Worm (Caenorhabditis elegans) whole organism, L3 larva: Measurements from ENCODE around the gene dyf-2.

Experiments
- aly-2 ChIP-seq: fragments of 150-350 bp; optimal IDR thresholded peaks from 2 replicates; lab custom pipeline; 2014; ENCODE audit warnings: missing biosample characterization, missing genetic modification characterization
- ama-1 ChIP-seq: fragments of 150-350 bp; optimal IDR thresholded peaks from 2 replicates; lab custom pipeline; 2018
- ceh-16 ChIP-seq: sonication (generic microtip); optimal IDR thresholded peaks from 2 replicates; lab custom pipeline; 2017; ENCODE audit warnings: missing biosample characterization, missing genetic modification characterization
- ceh-9 ChIP-seq: sonication (generic microtip); optimal IDR thresholded peaks from 2 replicates; lab custom pipeline; 2018; ENCODE audit warnings: missing biosample characterization, missing genetic modification characterization
- daf-12 ChIP-seq: fragments of 150-350 bp; optimal IDR thresholded peaks from 2 replicates; lab custom pipeline; 2014; ENCODE audit warnings: missing biosample characterization, missing genetic modification reagents, missing genetic modification characterization
- egl-5 ChIP-seq: fragments of 150-350 bp; optimal IDR thresholded peaks from 2 replicates; lab custom pipeline; 2017; ENCODE audit warnings: missing biosample characterization, missing genetic modification reagents, missing genetic modification characterization, inconsistent platforms
- elt-1 ChIP-seq: fragments of 150-350 bp; optimal IDR thresholded peaks from 2 replicates; lab custom pipeline; 2014; ENCODE audit warnings: missing biosample characterization, missing genetic modification characterization
- elt-2 ChIP-seq: sonication (generic microtip); optimal IDR thresholded peaks from 2 replicates; lab custom pipeline; 2016; ENCODE audit warnings: missing genetic modification reagents, mild to moderate bottlenecking, missing genetic modification characterization, missing compliant biosample characterization
- eor-1 ChIP-seq, 2 experiments: fragments of 150-350 bp; optimal IDR thresholded peaks; 2 replicates each; lab custom pipeline; 2014 to 2018; ENCODE audit warnings: missing biosample characterization in 2 of 2, missing genetic modification characterization in 2 of 2
- fkh-10 ChIP-seq: sonication (generic microtip); optimal IDR thresholded peaks from 2 replicates; lab custom pipeline; 2017; ENCODE audit warnings: missing biosample characterization, missing genetic modification reagents, missing genetic modification characterization
- fkh-2 ChIP-seq: fragments of 150-350 bp; optimal IDR thresholded peaks from 2 replicates; lab custom pipeline; 2014; ENCODE audit warnings: missing biosample characterization, missing genetic modification reagents, missing genetic modification characterization
- fos-1 ChIP-seq: fragments of 150-350 bp; optimal IDR thresholded peaks from 2 replicates; lab custom pipeline; 2014; ENCODE audit warnings: missing biosample characterization, missing genetic modification characterization
- hmg-11 ChIP-seq: sonication (generic microtip); optimal IDR thresholded peaks from 2 replicates; lab custom pipeline; 2016; ENCODE audit warnings: missing genetic modification characterization, missing compliant biosample characterization
- jun-1 ChIP-seq: fragments of 150-350 bp; optimal IDR thresholded peaks from 2 replicates; lab custom pipeline; 2014; ENCODE audit warnings: missing biosample characterization, missing genetic modification reagents, missing genetic modification characterization
- lin-15B ChIP-seq: fragments of 150-350 bp; optimal IDR thresholded peaks from 2 replicates; lab custom pipeline; 2014; ENCODE audit warnings: missing biosample characterization, missing genetic modification characterization
- lsy-12 ChIP-seq: sonication (generic microtip); optimal IDR thresholded peaks from 2 replicates; lab custom pipeline; 2016; ENCODE audit warnings: mild to moderate bottlenecking, missing genetic modification characterization, missing compliant biosample characterization
- mdl-1 ChIP-seq: fragments of 150-350 bp; optimal IDR thresholded peaks from 2 replicates; lab custom pipeline; 2014; ENCODE audit warnings: missing biosample characterization, missing genetic modification characterization
- nfya-1 ChIP-seq: sonication (generic microtip); optimal IDR thresholded peaks from 2 replicates; lab custom pipeline; 2017; ENCODE audit warnings: missing genetic modification characterization, mild to moderate bottlenecking, missing compliant biosample characterization, antibody characterized with exemption, moderate library complexity; ENCODE audit not compliant: insufficient read depth
- nhr-11 ChIP-seq: fragments of 150-350 bp; optimal IDR thresholded peaks from 2 replicates; lab custom pipeline; 2014; ENCODE audit warnings: missing biosample characterization, missing genetic modification characterization
- nhr-12 ChIP-seq: fragments of 150-350 bp; optimal IDR thresholded peaks from 2 replicates; lab custom pipeline; 2014; ENCODE audit warnings: missing biosample characterization, missing genetic modification characterization
- nhr-23 ChIP-seq: fragments of 150-350 bp; optimal IDR thresholded peaks from 2 replicates; lab custom pipeline; 2014; ENCODE audit warnings: missing biosample characterization, missing genetic modification reagents, missing genetic modification characterization
- nhr-237 ChIP-seq: fragments of 150-350 bp; optimal IDR thresholded peaks from 2 replicates; lab custom pipeline; 2014; ENCODE audit warnings: missing biosample characterization, missing genetic modification characterization
- nhr-25 ChIP-seq: sonication (generic microtip); optimal IDR thresholded peaks from 2 replicates; lab custom pipeline; 2017; ENCODE audit warnings: missing biosample characterization, missing genetic modification characterization
- nhr-43 ChIP-seq: sonication (generic microtip); optimal IDR thresholded peaks from 2 replicates; lab custom pipeline; 2016; ENCODE audit warnings: mild to moderate bottlenecking, missing genetic modification characterization, missing compliant biosample characterization; ENCODE audit not compliant: poor library complexity, severe bottlenecking
- nhr-67 ChIP-seq: fragments of 150-350 bp; optimal IDR thresholded peaks from 2 replicates; lab custom pipeline; 2014; ENCODE audit warnings: missing biosample characterization, missing genetic modification characterization
- nhr-76 ChIP-seq: fragments of 150-350 bp; sonication (generic microtip); optimal IDR thresholded peaks from 5 replicates; lab custom pipeline; 2014; ENCODE audit warnings: missing biosample characterization, missing genetic modification characterization
- nhr-77 ChIP-seq: fragments of 150-350 bp; optimal IDR thresholded peaks from 2 replicates; lab custom pipeline; 2014; ENCODE audit warnings: missing biosample characterization, missing genetic modification characterization
- pha-4 ChIP-seq: fragments of 150-350 bp; optimal IDR thresholded peaks from 2 replicates; lab custom pipeline; 2014; ENCODE audit warnings: missing biosample characterization, missing genetic modification reagents, missing genetic modification characterization
- pqm-1 ChIP-seq: fragments of 150-350 bp; optimal IDR thresholded peaks from 2 replicates; lab custom pipeline; 2017; ENCODE audit warnings: missing biosample characterization, missing genetic modification characterization, inconsistent platforms
- snpc-4 ChIP-seq: fragments of 150-350 bp; optimal IDR thresholded peaks from 2 replicates; lab custom pipeline; 2014; ENCODE audit warnings: missing biosample characterization, missing genetic modification characterization
- tbx-2 ChIP-seq: sonication (generic microtip); optimal IDR thresholded peaks from 2 replicates; lab custom pipeline; 2016; ENCODE audit warnings: mild to moderate bottlenecking, missing genetic modification characterization, missing compliant biosample characterization
- unc-62 ChIP-seq: fragments of 150-350 bp; sonication (generic microtip); optimal IDR thresholded peaks from 4 replicates; lab custom pipeline; 2014; ENCODE audit warnings: missing biosample characterization, missing genetic modification reagents, missing genetic modification characterization
- zag-1 ChIP-seq: fragments of 150-350 bp; optimal IDR thresholded peaks from 2 replicates; lab custom pipeline; 2014; ENCODE audit warnings: missing biosample characterization, missing genetic modification characterization

Gene dyf-2

ce11 chrIII:13721066-13721465 lies 34.8 kb upstream of the dyf-2 start (continued):
- TF ChIP-seq nhr-11 (tag; lab: Kevin White, UChicago) (no peak), hmg-11 (tag; lab: Kevin White, UChicago) (peak; percentile 53), pha-4 (tag; lab: Kevin White, UChicago) (peak; percentile 19), aly-2 (tag; lab: Kevin White, UChicago) (no peak), lin-15B (tag; lab: Kevin White, UChicago) (no peak), nhr-237 (no peak), unc-62 (GFP tag; lab: Kevin White, UChicago) (no peak), lsy-12 (tag; lab: Kevin White, UChicago) (peak; percentile 60), nfya-1 (tag; lab: Kevin White, UChicago) (peak; percentile 11), nhr-76 (no peak)

ce11 chrIII:13720190-13720741 lies 34.0 kb upstream of the dyf-2 start:
- TF ChIP-seq zag-1 (tag; lab: Kevin White, UChicago) (no peak), ceh-16 (tag; lab: Kevin White, UChicago) (no peak), fkh-2 (no peak), egl-5 (tag; lab: Kevin White, UChicago) (no peak), nhr-67 (tag; lab: Kevin White, UChicago) (no peak), nhr-23 (tag; lab: Kevin White, UChicago) (peak; percentile 63), tbx-2 (tag; lab: Kevin White, UChicago) (peak; percentile 16), fos-1 (tag; lab: Kevin White, UChicago) (no peak)

- TF ChIP-seq lsy-12 (tag; lab: Kevin White, UChicago) (peak; percentile 60), mdl-1 (tag; lab: Kevin White, UChicago) (peak; percentile 13), hmg-11 (tag; lab: Kevin White, UChicago) (peak; percentile 5), fkh-10 (GFP tag; lab: Kevin White, UChicago) (no peak), nhr-25 (peak; percentile 72), elt-2 (tag; lab: Kevin White, UChicago) (no peak), zag-1 (tag; lab: Kevin White, UChicago) (no peak), tbx-2 (tag; lab: Kevin White, UChicago) (peak; percentile 29), eor-1 (tag; optimal IDR thresholded peaks at IDR 0.05; lab: Kevin White, UChicago) (no peak), nhr-12 (no peak), nhr-237 (no peak), daf-12 (no peak), ama-1 (lab: Kevin White, UChicago) (peak; percentile 54), pqm-1 (tag; lab: Kevin White, UChicago) (no peak), nhr-43 (tag; lab: Kevin White, UChicago) (peak; percentile 73), nhr-77 (no peak), jun-1 (tag; lab: Kevin White, UChicago) (peak; percentile 45), ceh-9 (no peak), lin-15B (tag; lab: Kevin White, UChicago) (no peak), nhr-11 (tag; lab: Kevin White, UChicago) (no peak), nhr-23 (tag; lab: Kevin White, UChicago) (peak; percentile 31), elt-1 (tag; lab: Kevin White, UChicago) (peak; percentile 30)
These were observed 33.1 kb upstream of the dyf-2 start for ce11 chrIII:13719247-13719758.

- TF ChIP-seq elt-2 (tag; lab: Kevin White, UChicago) (peak; percentile 16), nhr-67 (tag; lab: Kevin White, UChicago) (no peak), nhr-11 (tag; lab: Kevin White, UChicago) (peak; percentile 77), pha-4 (tag; lab: Kevin White, UChicago) (peak; percentile 11), pqm-1 (tag; lab: Kevin White, UChicago) (peak; percentile 26), lsy-12 (tag; lab: Kevin White, UChicago) (peak; percentile 8), snpc-4 (tag; lab: Kevin White, UChicago) (no peak), egl-5 (tag; lab: Kevin White, UChicago) (peak; percentile 16), nfya-1 (tag; lab: Kevin White, UChicago) (peak; percentile 41)
These were observed 32.2 kb upstream of the dyf-2 start for ce11 chrIII:13718403-13718969.
